Fruit fly (Drosophila melanogaster) whole organism, larva: ENCODE data around the gene CG14568.
A peak's percentile ranks its signal among the peaks of the same experiment; 100 is the strongest.

Source experiments
- noc ChIP-seq: fragments of 200-800 bp; sonication (Bioruptor generic); optimal IDR thresholded peaks from 3 replicates; lab custom pipeline; 2019; ENCODE audit warnings: missing biosample characterization, mild to moderate bottlenecking, missing genetic modification characterization, moderate library complexity

Gene CG14568

dm6 chr3L:21733387-21733786, at the start of gene CG14568:
Gene CG14568 (minus strand): TSS chr3L:21733487.
- TF ChIP-seq noc: no peak

- TF ChIP-seq noc: no peak
Measured at dm6 chr3L:21773855-21774254, 40.6 kb upstream of the CG14568 start.

dm6 chr3L:21770328-21770727, 37.0 kb upstream of the CG14568 start, which contains the start of gene Syn1:
Gene Syn1 (minus strand): TSS chr3L:21770534.
- TF ChIP-seq noc: no peak

- no peak for TF ChIP-seq noc
Measured at dm6 chr3L:21769515-21769914, 36.2 kb upstream of the CG14568 start, which contains the start of gene CG7370. Gene CG7370 (plus strand): TSS chr3L:21769815.

- no peak for TF ChIP-seq noc
Measured at dm6 chr3L:21765931-21766330, 32.6 kb upstream of the CG14568 start.

- no peak for TF ChIP-seq noc
Measured at dm6 chr3L:21756857-21757256, 23.6 kb upstream of the CG14568 start, which contains the start of gene CG14564. Gene CG14564 (plus strand): TSS chr3L:21757157.

dm6 chr3L:21744169-21744568, 10.9 kb upstream of the CG14568 start, which contains the start of gene CG14565:
Gene CG14565 (minus strand): TSS chr3L:21744269.
- no peak for TF ChIP-seq noc

- TF ChIP-seq noc: no peak
Measured at dm6 chr3L:21741234-21741633, 7.9 kb upstream of the CG14568 start, which contains the start of gene CG14572. Gene CG14572 (plus strand): TSS chr3L:21741534.

- TF ChIP-seq noc: no peak
Measured at dm6 chr3L:21740209-21740608, 6.9 kb upstream of the CG14568 start, which contains the start of gene CG14566. Gene CG14566 (minus strand): TSS chr3L:21740309.

- TF ChIP-seq noc: no peak
Measured at dm6 chr3L:21739017-21739730, 5.9 kb upstream of the CG14568 start.

dm6 chr3L:21738175-21739016, 5.1 kb upstream of the CG14568 start, which contains the start of gene CG14567:
Gene CG14567 (minus strand): TSS chr3L:21738430.
- no peak for TF ChIP-seq noc

dm6 chr3L:21733799-21734198, 512 bp upstream of the CG14568 start, which contains the start of gene CG14573:
Gene CG14573 (plus strand): TSS chr3L:21734099.
- no peak for TF ChIP-seq noc

dm6 chr3L:21731104-21731600, 2.1 kb downstream of the CG14568 start, which contains the start of gene CG14569:
Gene CG14569 (minus strand): TSS chr3L:21731550.
- TF ChIP-seq noc: no peak

- TF ChIP-seq noc: no peak
Measured at dm6 chr3L:21730354-21730753, 2.9 kb downstream of the CG14568 start, which contains the start of gene CG14570. Gene CG14570 (minus strand): TSS chr3L:21730454.

dm6 chr3L:21728616-21729047, 4.7 kb downstream of the CG14568 start, which contains the start of the genes CG11247 and Polr2H:
Gene CG11247 (minus strand): TSS chr3L:21728806.
Gene Polr2H (plus strand): TSS chr3L:21728932.
- TF ChIP-seq noc: peak; percentile 62

- no peak for TF ChIP-seq noc
Measured at dm6 chr3L:21727728-21728124, 5.6 kb downstream of the CG14568 start.
